Fruit fly (Drosophila melanogaster): ENCODE results near the gene Tspo.

DNA sequence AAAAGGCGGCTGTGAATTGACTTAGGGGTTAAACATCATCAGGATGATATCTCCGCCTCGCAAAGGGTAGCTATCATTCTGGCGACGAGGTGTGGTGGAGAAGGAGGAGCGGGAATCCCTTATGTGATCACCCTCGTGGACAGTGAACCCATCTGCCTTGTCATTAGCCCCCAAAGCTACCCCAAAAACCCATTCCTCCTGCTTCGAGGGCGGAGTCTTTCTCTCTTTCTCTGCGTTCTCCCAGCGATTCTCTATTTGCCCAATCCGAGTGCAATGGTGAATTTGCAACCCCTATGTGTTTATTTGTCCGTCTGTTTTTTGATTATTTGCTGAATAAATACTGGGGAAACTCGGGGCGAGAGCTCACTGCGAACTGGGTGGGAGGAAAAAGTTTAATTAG, 25.9 kb downstream of the Tspo start:
- TF ChIP-seq en (GFP tag; optimal IDR thresholded peaks at IDR 0.05) = no peak
- TF ChIP-seq CG31224 (GFP tag; IDR thresholded peaks at IDR 0.05) = no peak
- no peak for TF ChIP-seq Sry-δ (GFP tag; optimal IDR thresholded peaks at IDR 0.05)
- TF ChIP-seq ssp (GFP tag; IDR thresholded peaks at IDR 0.05) = no peak
- TF ChIP-seq wor (GFP tag; IDR thresholded peaks at IDR 0.05) = no peak
- no peak for TF ChIP-seq tx (GFP tag; optimal IDR thresholded peaks at IDR 0.05)
- no peak for TF ChIP-seq crc (GFP tag; optimal IDR thresholded peaks at IDR 0.05)
- TF ChIP-seq caup (GFP tag; optimal IDR thresholded peaks at IDR 0.05; ENCODE audit: severe bottlenecking) = no peak
